Fruit fly (Drosophila melanogaster) whole organism, embryonic: ENCODE data around the gene CG43131.

Experiments used
- Antp ChIP-seq: fragments of 200-800 bp; sonication (Bioruptor generic); optimal IDR thresholded peaks from 3 replicates; lab custom pipeline; 2016; ENCODE audit warnings: missing biosample characterization, missing genetic modification characterization
- CG10209 ChIP-seq: fragments of 200-800 bp; sonication (Bioruptor generic); optimal IDR thresholded peaks from 3 replicates; lab custom pipeline; 2017; ENCODE audit warnings: missing biosample characterization, mild to moderate bottlenecking, missing genetic modification characterization, missing genetic modification reagents
- CG11093 ChIP-seq: fragments of 200-800 bp; sonication (Bioruptor generic); IDR thresholded peaks from 3 replicates; pipeline ENCODE4 v1.3.6; 2022; ENCODE audit warnings: missing biosample characterization, missing genetic modification characterization
- CG11504 ChIP-seq: fragments of 200-800 bp; sonication (Bioruptor generic); optimal IDR thresholded peaks from 3 replicates; lab custom pipeline; 2019; ENCODE audit warnings: missing biosample characterization, mild to moderate bottlenecking, missing genetic modification characterization, moderate library complexity
- CG11560 ChIP-seq: fragments of 200-800 bp; sonication (Bioruptor generic); IDR thresholded peaks from 3 replicates; pipeline ENCODE4 v1.3.6; 2022; ENCODE audit warnings: missing biosample characterization, missing genetic modification characterization
- CG11695 ChIP-seq: fragments of 200-800 bp; sonication (Bioruptor generic); IDR thresholded peaks from 3 replicates; pipeline ENCODE4 v1.3.6; 2022; ENCODE audit warnings: missing biosample characterization, missing genetic modification characterization
- CG12071 ChIP-seq: fragments of 200-800 bp; sonication (Bioruptor generic); optimal IDR thresholded peaks from 3 replicates; lab custom pipeline; 2018; ENCODE audit warnings: missing biosample characterization, mild to moderate bottlenecking, missing genetic modification characterization
- CG12219 ChIP-seq: fragments of 200-800 bp; sonication (Bioruptor generic); optimal IDR thresholded peaks from 3 replicates; lab custom pipeline; 2018; ENCODE audit warnings: missing biosample characterization, mild to moderate bottlenecking, missing genetic modification characterization
- CG12942 ChIP-seq: fragments of 200-800 bp; sonication (Bioruptor generic); optimal IDR thresholded peaks from 3 replicates; lab custom pipeline; 2016; ENCODE audit warnings: missing biosample characterization, missing genetic modification characterization
- CG14441 ChIP-seq: fragments of 200-800 bp; sonication (Bioruptor generic); IDR thresholded peaks from 2 replicates; pipeline ENCODE4 v1.3.6; 2022; ENCODE audit warnings: missing biosample characterization, missing genetic modification characterization
- CG15269 ChIP-seq: fragments of 200-800 bp; sonication (Bioruptor generic); optimal IDR thresholded peaks from 2 replicates; lab custom pipeline; 2018; ENCODE audit warnings: missing biosample characterization, mild to moderate bottlenecking, missing genetic modification characterization, moderate library complexity
- CG15696 ChIP-seq: fragments of 200-800 bp; sonication (Bioruptor generic); optimal IDR thresholded peaks from 2 replicates; lab custom pipeline; 2019; ENCODE audit warnings: missing biosample characterization, mild to moderate bottlenecking, missing genetic modification characterization, moderate library complexity
- CG16863 ChIP-seq: fragments of 200-800 bp; sonication (Bioruptor generic); optimal IDR thresholded peaks from 3 replicates; lab custom pipeline; 2016; ENCODE audit warnings: missing biosample characterization, missing genetic modification characterization
- CG17568 ChIP-seq: fragments of 200-800 bp; sonication (Bioruptor generic); optimal IDR thresholded peaks from 2 replicates; lab custom pipeline; 2018; ENCODE audit warnings: missing biosample characterization, mild to moderate bottlenecking, missing genetic modification characterization, moderate library complexity
- CG17912 ChIP-seq: fragments of 200-800 bp; sonication (Bioruptor generic); optimal IDR thresholded peaks from 2 replicates; lab custom pipeline; 2018; ENCODE audit warnings: missing biosample characterization, mild to moderate bottlenecking, missing genetic modification characterization
- CG18011 ChIP-seq: fragments of 200-800 bp; sonication (Bioruptor generic); optimal IDR thresholded peaks from 2 replicates; lab custom pipeline; 2017; ENCODE audit warnings: missing biosample characterization, missing genetic modification characterization, mild to moderate bottlenecking, moderate library complexity, missing genotype
- CG3281 ChIP-seq: fragments of 200-800 bp; sonication (Bioruptor generic); optimal IDR thresholded peaks from 3 replicates; lab custom pipeline; 2017; ENCODE audit warnings: missing biosample characterization, mild to moderate bottlenecking, missing genetic modification characterization
- CG34376 ChIP-seq: fragments of 200-800 bp; sonication (Bioruptor generic); optimal IDR thresholded peaks from 2 replicates; lab custom pipeline; 2018; ENCODE audit warnings: missing biosample characterization, mild to moderate bottlenecking, missing genetic modification characterization
- CG3995 ChIP-seq: fragments of 200-800 bp; sonication (Bioruptor generic); optimal IDR thresholded peaks from 3 replicates; lab custom pipeline; 2016; ENCODE audit warnings: missing biosample characterization, missing genetic modification characterization
- CG42726 ChIP-seq: fragments of 200-800 bp; sonication (Bioruptor generic); IDR thresholded peaks from 2 replicates; pipeline ENCODE4 v1.3.6; 2022; ENCODE audit warnings: missing biosample characterization, missing genetic modification characterization; ENCODE audit not compliant: partially characterized antibody
- CG7271 ChIP-seq: fragments of 200-800 bp; sonication (Bioruptor generic); optimal IDR thresholded peaks from 2 replicates; lab custom pipeline; 2018; ENCODE audit warnings: missing biosample characterization, mild to moderate bottlenecking, missing genetic modification characterization, moderate library complexity
- CG8089 ChIP-seq: fragments of 200-800 bp; sonication (Bioruptor generic); optimal IDR thresholded peaks from 3 replicates; lab custom pipeline; 2016; ENCODE audit warnings: missing biosample characterization, missing genetic modification characterization
- Deaf1 ChIP-seq: fragments of 200-800 bp; optimal IDR thresholded peaks from 3 replicates; lab custom pipeline; 2019; ENCODE audit warnings: missing biosample characterization, mild to moderate bottlenecking, missing genetic modification characterization, moderate library complexity
- Doc3 ChIP-seq: fragments of 200-800 bp; sonication (Bioruptor generic); IDR thresholded peaks from 3 replicates; pipeline ENCODE4 v1.3.6; 2022; ENCODE audit warnings: missing biosample characterization, missing genetic modification characterization; ENCODE audit not compliant: partially characterized antibody
- Drgx ChIP-seq: fragments of 200-800 bp; sonication (Bioruptor generic); IDR thresholded peaks from 2 replicates; pipeline ENCODE4 v1.3.6; 2022; ENCODE audit warnings: missing biosample characterization, missing genetic modification characterization
- Ets65A ChIP-seq: fragments of 200-800 bp; sonication (Bioruptor generic); peaks from one replicate; lab custom pipeline; 2016; ENCODE audit warnings: missing biosample characterization, missing genetic modification characterization
- HLH54F ChIP-seq: fragments of 200-800 bp; sonication (Bioruptor generic); optimal IDR thresholded peaks from 3 replicates; lab custom pipeline; 2016; ENCODE audit warnings: missing biosample characterization, missing genetic modification characterization
- Med ChIP-seq: fragments of 200-800 bp; sonication (Bioruptor generic); peaks from one replicate; lab custom pipeline; 2016; ENCODE audit warnings: missing biosample characterization, missing genetic modification characterization, mild to moderate bottlenecking, inconsistent platforms, moderate library complexity
- Scr ChIP-seq: fragments of 200-800 bp; sonication (Bioruptor generic); IDR thresholded peaks from 2 replicates; pipeline ENCODE4 v1.3.6; 2022; ENCODE audit warnings: missing biosample characterization, missing genetic modification characterization; ENCODE audit not compliant: partially characterized antibody
- Sox100B ChIP-seq: fragments of 200-800 bp; sonication (Bioruptor generic); optimal IDR thresholded peaks from 3 replicates; lab custom pipeline; 2018; ENCODE audit warnings: missing biosample characterization, mild to moderate bottlenecking, missing genetic modification characterization
- YL-1 ChIP-seq: fragments of 200-800 bp; sonication (Bioruptor generic); optimal IDR thresholded peaks from 3 replicates; lab custom pipeline; 2017; ENCODE audit warnings: missing biosample characterization, mild to moderate bottlenecking, missing genetic modification characterization
- abd-A ChIP-seq: fragments of 200-800 bp; sonication (Bioruptor generic); optimal IDR thresholded peaks from 3 replicates; lab custom pipeline; 2019; ENCODE audit warnings: missing biosample characterization, mild to moderate bottlenecking, missing genetic modification characterization, moderate library complexity
- amos ChIP-seq: fragments of 200-800 bp; sonication (Bioruptor generic); IDR thresholded peaks from 2 replicates; pipeline ENCODE4 v1.3.6; 2022; ENCODE audit warnings: missing biosample characterization, missing genetic modification characterization; ENCODE audit not compliant: partially characterized antibody
- ase ChIP-seq: fragments of 200-800 bp; sonication (Bioruptor generic); IDR thresholded peaks from 3 replicates; pipeline ENCODE4 v1.3.6; 2022; ENCODE audit warnings: missing biosample characterization, missing genetic modification characterization
- bowl ChIP-seq: fragments of 200-800 bp; sonication (Bioruptor generic); IDR thresholded peaks from 2 replicates; pipeline ENCODE4 v1.3.6; 2022; ENCODE audit warnings: missing biosample characterization, missing genetic modification characterization
- caup ChIP-seq: fragments of 200-800 bp; sonication (Bioruptor generic); optimal IDR thresholded peaks from 3 replicates; lab custom pipeline; 2017; ENCODE audit warnings: missing biosample characterization, mild to moderate bottlenecking, missing genetic modification characterization, moderate library complexity; ENCODE audit not compliant: severe bottlenecking
- ci ChIP-seq: fragments of 200-800 bp; sonication (Bioruptor generic); IDR thresholded peaks from 3 replicates; pipeline ENCODE4 v1.3.6; 2022; ENCODE audit warnings: missing biosample characterization, missing genetic modification characterization
- disco-r ChIP-seq: fragments of 200-800 bp; sonication (Bioruptor generic); optimal IDR thresholded peaks from 2 replicates; lab custom pipeline; 2016; ENCODE audit warnings: missing biosample characterization, missing genetic modification characterization
- emc ChIP-seq: fragments of 200-800 bp; sonication (Bioruptor generic); optimal IDR thresholded peaks from 2 replicates; lab custom pipeline; 2016; ENCODE audit warnings: missing biosample characterization, missing genetic modification characterization
- fd102C ChIP-seq: fragments of 200-800 bp; sonication (Bioruptor generic); optimal IDR thresholded peaks from 2 replicates; lab custom pipeline; 2018; ENCODE audit warnings: missing biosample characterization, mild to moderate bottlenecking, missing genetic modification characterization, moderate library complexity
- gcm ChIP-seq: fragments of 200-800 bp; sonication (Bioruptor generic); optimal IDR thresholded peaks from 2 replicates; lab custom pipeline; 2019; ENCODE audit warnings: missing biosample characterization, mild to moderate bottlenecking, missing genetic modification characterization, moderate library complexity
- kay ChIP-seq: fragments of 200-800 bp; sonication (Bioruptor generic); optimal IDR thresholded peaks from 2 replicates; lab custom pipeline; 2016; ENCODE audit warnings: missing biosample characterization, missing genetic modification characterization
- maf-S ChIP-seq: fragments of 200-800 bp; sonication (Bioruptor generic); optimal IDR thresholded peaks from 2 replicates; lab custom pipeline; 2016; ENCODE audit warnings: missing biosample characterization, missing genetic modification characterization
- mam ChIP-seq: fragments of 200-800 bp; sonication (Bioruptor generic); optimal IDR thresholded peaks from 3 replicates; lab custom pipeline; 2016; ENCODE audit warnings: missing biosample characterization, missing genetic modification characterization
- pnt ChIP-seq: fragments of 200-800 bp; sonication (Bioruptor generic); optimal IDR thresholded peaks from 3 replicates; lab custom pipeline; 2016; ENCODE audit warnings: missing biosample characterization, missing genetic modification characterization
- repo ChIP-seq: fragments of 200-800 bp; sonication (Bioruptor generic); optimal IDR thresholded peaks from 2 replicates; lab custom pipeline; 2016; ENCODE audit warnings: missing biosample characterization, missing genetic modification characterization
- sc ChIP-seq, 3 experiments: fragments of >200 bp in 2 of 3; fragments of 200-800 bp in 1 of 3; sonication (Bioruptor generic) in 1 of 3; optimal IDR thresholded peaks; 2 replicates in 2 of 3; 3 replicates in 1 of 3; lab custom pipeline; 2017; ENCODE audit warnings: mild to moderate bottlenecking in 1 of 3, missing biosample characterization in 1 of 3, missing genetic modification characterization in 1 of 3, missing genetic modification reagents in 1 of 3
- tna ChIP-seq: fragments of 200-800 bp; sonication (Bioruptor generic); IDR thresholded peaks from 2 replicates; pipeline ENCODE4 v1.3.6; 2022; ENCODE audit warnings: missing biosample characterization, missing genetic modification characterization; ENCODE audit not compliant: partially characterized antibody

The CG43131 gene

DNA sequence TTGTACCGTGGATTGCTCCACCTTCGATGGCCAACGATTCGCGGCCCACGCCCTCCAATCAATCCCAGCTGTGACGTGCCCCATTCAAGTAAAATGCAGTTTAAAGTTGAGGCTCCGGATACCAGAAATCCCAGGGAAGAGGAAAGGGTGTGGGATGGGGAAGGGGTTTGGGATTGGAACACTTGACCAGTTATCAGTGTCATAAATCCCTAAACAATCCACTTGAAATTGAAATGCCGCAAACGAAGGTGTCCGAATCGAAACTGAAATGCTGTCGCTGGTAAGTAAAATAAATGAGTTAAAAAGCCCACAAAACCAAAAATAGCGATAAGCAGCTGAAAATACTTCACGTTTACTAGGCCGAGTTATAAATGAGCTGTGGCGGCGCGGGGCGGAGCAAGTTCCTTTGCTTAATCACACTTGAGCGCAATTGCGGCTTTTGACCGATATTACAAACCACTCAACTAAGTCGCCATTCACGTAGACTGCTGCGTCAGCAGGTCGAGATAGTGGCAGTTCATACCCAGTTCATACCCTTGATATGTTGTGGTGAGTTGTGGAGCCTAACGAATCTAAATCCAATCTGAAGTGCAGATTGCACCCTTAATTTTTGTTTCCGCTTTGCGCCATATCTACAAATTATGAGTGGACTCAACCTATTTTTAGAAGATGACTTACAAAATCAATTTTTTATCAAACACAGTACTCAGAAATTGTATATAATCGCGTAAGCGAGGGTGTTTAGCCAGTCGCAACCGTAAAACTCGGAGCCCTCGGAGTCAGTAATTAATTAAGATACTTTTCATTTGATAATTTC, 44.2 kb downstream of the CG43131 start (continued):
- TF ChIP-seq kay (GFP tag; lab: Kevin White, UChicago): peak; percentile 13
- TF ChIP-seq CG34376 (GFP tag; lab: Kevin White, UChicago): peak; percentile 78
- TF ChIP-seq CG12071 (GFP tag; lab: Kevin White, UChicago): no peak
- peak; percentile 42 for TF ChIP-seq CG10209 (GFP tag; lab: Kevin White, UChicago)
- no peak for TF ChIP-seq CG18011
- no peak for TF ChIP-seq CG17912 (GFP tag; lab: Kevin White, UChicago)
- peak; percentile 56 for TF ChIP-seq Ets65A (GFP tag; lab: Kevin White, UChicago)
- no peak for TF ChIP-seq disco-r
- no peak for TF ChIP-seq repo
- no peak for TF ChIP-seq ci (GFP tag; lab: Robert Waterston, UW)
- no peak for TF ChIP-seq CG12942
- TF ChIP-seq tna (GFP tag; lab: Robert Waterston, UW): no peak
- TF ChIP-seq abd-A (tag; lab: Kevin White, UChicago): no peak
- TF ChIP-seq CG7271 (tag; lab: Kevin White, UChicago): no peak
- no peak for TF ChIP-seq Deaf1
- no peak for TF ChIP-seq Scr
- peak; percentile 2 for TF ChIP-seq CG3281 (GFP tag; lab: Kevin White, UChicago)
- peak; percentile 25 for TF ChIP-seq HLH54F (GFP tag; lab: Kevin White, UChicago)
- no peak for TF ChIP-seq CG11560 (tag; lab: Robert Waterston, UW)
- TF ChIP-seq CG15269: no peak
- no peak for TF ChIP-seq YL-1 (GFP tag; lab: Kevin White, UChicago)
- no peak for TF ChIP-seq ase
- peak; percentile 22 for TF ChIP-seq CG16863 (GFP tag; lab: Kevin White, UChicago)
- no peak for TF ChIP-seq CG3995 (GFP tag; lab: Kevin White, UChicago)
- TF ChIP-seq gcm: no peak
- peak; percentile 83 for TF ChIP-seq Med (GFP tag; lab: Kevin White, UChicago)
- TF ChIP-seq CG17568: no peak
- no peak for TF ChIP-seq Doc3 (GFP tag; lab: Robert Waterston, UW)
- no peak for TF ChIP-seq emc (GFP tag; lab: Kevin White, UChicago)
- TF ChIP-seq CG42726 (GFP tag; lab: Robert Waterston, UW): no peak
- TF ChIP-seq pnt (GFP tag; lab: Kevin White, UChicago): no peak
- no peak for TF ChIP-seq bowl (GFP tag; lab: Robert Waterston, UW)
- peak; percentile 44 for TF ChIP-seq mam
- no peak for TF ChIP-seq CG15696 (tag; lab: Kevin White, UChicago)
- TF ChIP-seq maf-S (GFP tag; lab: Kevin White, UChicago): no peak
- TF ChIP-seq CG11504: peak; percentile 18
- 0 out of 2 replicates have a peak, but pooled peaks have one; percentile 8 for TF ChIP-seq Drgx (GFP tag; lab: Robert Waterston, UW)
- peak; percentile 30; the same call in 1 of the 2 replicates for TF ChIP-seq CG14441
- TF ChIP-seq caup: no peak
- TF ChIP-seq fd102C (GFP tag; lab: Kevin White, UChicago): no peak
- TF ChIP-seq CG11093 (GFP tag; lab: Robert Waterston, UW): no peak
- no peak for TF ChIP-seq CG12219
- TF ChIP-seq amos (GFP tag; lab: Robert Waterston, UW): no peak
- no peak for TF ChIP-seq Sox100B (GFP tag; lab: Kevin White, UChicago)
- TF ChIP-seq CG8089 (GFP tag; lab: Kevin White, UChicago): no peak
- no peak for TF ChIP-seq Antp (GFP tag; lab: Kevin White, UChicago)
- TF ChIP-seq sc (optimal IDR thresholded peaks at IDR 0.05; lab: Kevin White, UChicago): no peak
- TF ChIP-seq sc (GFP tag; optimal IDR thresholded peaks at IDR 0.05; lab: Kevin White, UChicago): no peak
- TF ChIP-seq CG11695 (GFP tag; lab: Robert Waterston, UW): 0 out of 3 replicates have a peak, but pooled peaks have one; percentile 15
